Fruit fly (Drosophila melanogaster): ENCODE measurements around the gene Pdzd8.

- TF ChIP-seq fru (GFP tag; optimal IDR thresholded peaks at IDR 0.05): no peak
- TF ChIP-seq Hr78 (GFP tag; optimal IDR thresholded peaks at IDR 0.05): no peak
- no peak for TF ChIP-seq woc (GFP tag; optimal IDR thresholded peaks at IDR 0.05)
- no peak for TF ChIP-seq N (GFP tag; optimal IDR thresholded peaks at IDR 0.05)
- peak; percentile 10 for TF ChIP-seq Sp1 (GFP tag; optimal IDR thresholded peaks at IDR 0.05)
- no peak for TF ChIP-seq Rel (GFP tag; optimal IDR thresholded peaks at IDR 0.05)
- TF ChIP-seq Rel (tag; optimal IDR thresholded peaks at IDR 0.05): peak; percentile 1
- no peak for TF ChIP-seq sv (GFP tag; optimal IDR thresholded peaks at IDR 0.05)
- TF ChIP-seq h (GFP tag; optimal IDR thresholded peaks at IDR 0.05): no peak
- TF ChIP-seq tai (GFP tag; optimal IDR thresholded peaks at IDR 0.05): no peak
Measured at dm6 chrX:11924562-11924961, 6.1 kb downstream of the Pdzd8 start, which contains the start of gene Sclp.

Measured in whole organism, wandering third instar larva.